Worm (Caenorhabditis elegans) whole organism, mixed stage, embryonic: ENCODE results near the gene F47F2.1.

Experiments used
- blmp-1 ChIP-seq: fragments of 150-350 bp; optimal IDR thresholded peaks from 2 replicates; lab custom pipeline; 2014; ENCODE audit warnings: missing biosample characterization, missing genetic modification characterization
- ces-1 ChIP-seq: fragments of 150-350 bp; optimal IDR thresholded peaks from 2 replicates; lab custom pipeline; 2014; ENCODE audit warnings: missing biosample characterization, missing genetic modification reagents, missing genetic modification characterization
- drap-1 ChIP-seq: fragments of 200-800 bp; sonication (Bioruptor generic); optimal IDR thresholded peaks from 3 replicates; lab custom pipeline; 2018; ENCODE audit warnings: mild to moderate bottlenecking, missing genetic modification characterization, missing compliant biosample characterization
- lin-13 ChIP-seq: fragments of 150-350 bp; optimal IDR thresholded peaks from 2 replicates; lab custom pipeline; 2014; ENCODE audit warnings: missing biosample characterization, missing genetic modification characterization
- lsy-2 ChIP-seq: fragments of 150-350 bp; optimal IDR thresholded peaks from 2 replicates; lab custom pipeline; 2014; ENCODE audit warnings: missing biosample characterization, missing genetic modification characterization
- mls-2 ChIP-seq: sonication (generic microtip); optimal IDR thresholded peaks from 2 replicates; lab custom pipeline; 2016; ENCODE audit warnings: mild to moderate bottlenecking, missing genetic modification characterization, moderate library complexity, missing compliant biosample characterization
- nhr-12 ChIP-seq: fragments of 150-350 bp; optimal IDR thresholded peaks from 2 replicates; lab custom pipeline; 2014; ENCODE audit warnings: missing biosample characterization, missing genetic modification characterization
- pha-4 ChIP-seq: fragments of 150-350 bp; optimal IDR thresholded peaks from 2 replicates; lab custom pipeline; 2018; ENCODE audit warnings: missing biosample characterization, missing genetic modification reagents, missing genetic modification characterization
- snpc-4 ChIP-seq: fragments of 150-350 bp; optimal IDR thresholded peaks from 2 replicates; lab custom pipeline; 2014; ENCODE audit warnings: missing biosample characterization, missing genetic modification characterization
- sptf-1 ChIP-seq: sonication (generic microtip); optimal IDR thresholded peaks from 2 replicates; lab custom pipeline; 2017; ENCODE audit warnings: mild to moderate bottlenecking, missing genetic modification characterization, moderate library complexity, missing compliant biosample characterization
- unc-39 ChIP-seq: fragments of 150-350 bp; optimal IDR thresholded peaks from 2 replicates; lab custom pipeline; 2014; ENCODE audit warnings: missing biosample characterization, missing genetic modification characterization
- unc-62 ChIP-seq: fragments of 150-350 bp; optimal IDR thresholded peaks from 2 replicates; lab custom pipeline; 2014; ENCODE audit warnings: missing biosample characterization, missing genetic modification reagents, missing genetic modification characterization
- ztf-11 ChIP-seq: fragments of 150-350 bp; optimal IDR thresholded peaks from 2 replicates; lab custom pipeline; 2014; ENCODE audit warnings: missing biosample characterization, missing genetic modification characterization

DNA sequence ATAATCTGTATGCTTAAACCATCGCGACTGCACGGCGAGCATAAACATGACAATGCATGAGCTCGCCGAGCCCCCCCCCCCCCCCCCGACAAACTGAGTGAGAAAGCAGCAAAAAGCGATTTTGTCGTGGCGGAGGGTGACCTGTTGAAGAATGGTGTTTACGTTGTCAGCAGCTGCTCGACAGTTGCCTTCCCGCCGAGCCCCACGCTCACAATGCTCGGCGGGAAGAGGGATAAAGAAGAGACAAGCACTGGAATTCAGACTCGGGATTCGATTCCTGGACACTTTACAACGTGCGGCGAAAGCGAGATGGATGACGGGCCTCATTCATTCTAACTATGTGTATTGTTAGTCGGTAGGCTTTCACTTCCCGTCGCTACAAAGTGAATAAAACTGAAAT is 22.4 kb downstream of the F47F2.1 start:
- TF ChIP-seq nhr-12 (tag; lab: Kevin White, UChicago) (no peak), unc-62 (GFP tag; lab: Kevin White, UChicago) (peak; percentile 76), snpc-4 (tag; lab: Kevin White, UChicago) (no peak), unc-39 (tag; lab: Kevin White, UChicago) (no peak), ztf-11 (tag; lab: Kevin White, UChicago) (no peak), ces-1 (GFP tag; lab: Kevin White, UChicago) (no peak), lin-13 (no peak), sptf-1 (tag; lab: Kevin White, UChicago) (peak; percentile 20), mls-2 (tag; lab: Kevin White, UChicago) (no peak), drap-1 (GFP tag; lab: Kevin White, UChicago) (no peak), blmp-1 (tag; lab: Kevin White, UChicago) (no peak), lsy-2 (tag; lab: Kevin White, UChicago) (no peak), pha-4 (tag; lab: Kevin White, UChicago) (no peak)
